Fruit fly (Drosophila melanogaster) whole organism, larva: ENCODE measurements around the gene CG14383.
A peak's percentile ranks its signal among the peaks of the same experiment; 100 is the strongest.

Experiments used
- noc ChIP-seq: fragments of 200-800 bp; sonication (Bioruptor generic); optimal IDR thresholded peaks from 3 replicates; lab custom pipeline; 2019; ENCODE audit warnings: missing biosample characterization, mild to moderate bottlenecking, missing genetic modification characterization, moderate library complexity

The CG14383 gene

dm6 chr3R:13010905-13011620, 22.8 kb upstream of the CG14383 start, which contains the start of gene CG8031:
Gene CG8031, minus strand, starts transcription at chr3R:13011310.
- TF ChIP-seq noc (tag; lab: Kevin White, UChicago), result no peak

dm6 chr3R:13009595-13009994, 21.3 kb upstream of the CG14383 start, which contains the start of gene CG11656:
Gene CG11656, plus strand, starts transcription at chr3R:13009895.
- no peak for TF ChIP-seq noc (tag; lab: Kevin White, UChicago)

- TF ChIP-seq noc (tag; lab: Kevin White, UChicago), result no peak
These were observed 9.9 kb upstream of the CG14383 start for dm6 chr3R:12998234-12998591.

dm6 chr3R:12997550-12998233, 9.4 kb upstream of the CG14383 start, which contains the start of the genes CG17327, CG44194 and CG7518:
Gene CG17327, minus strand, starts transcription at chr3R:12997726.
Gene CG44194, minus strand, starts transcription at chr3R:12997726.
Gene CG7518, plus strand, starts transcription at chr3R:12998089.
- no peak for TF ChIP-seq noc (tag; lab: Kevin White, UChicago)

- no peak for TF ChIP-seq noc (tag; lab: Kevin White, UChicago)
These were observed 7.2 kb upstream of the CG14383 start, which contains the start of gene CG7488 for dm6 chr3R:12995522-12995921. Gene CG7488, plus strand, starts transcription at chr3R:12995620.

dm6 chr3R:12995047-12995446, 6.7 kb upstream of the CG14383 start, which contains the start of gene yellow-f2:
Gene yellow-f2, minus strand, starts transcription at chr3R:12995147.
- TF ChIP-seq noc (tag; lab: Kevin White, UChicago), result no peak

dm6 chr3R:12993018-12993417, 4.7 kb upstream of the CG14383 start, which contains the start of gene yellow-f:
Gene yellow-f, minus strand, starts transcription at chr3R:12993201.
- no peak for TF ChIP-seq noc (tag; lab: Kevin White, UChicago)

dm6 chr3R:12985828-12986530, 2.3 kb downstream of the CG14383 start, which contains the start of gene CG31342:
Gene CG31342, plus strand, starts transcription at chr3R:12986041.
- TF ChIP-seq noc (tag; lab: Kevin White, UChicago), result no peak

dm6 chr3R:12982982-12983633, 5.2 kb downstream of the CG14383 start:
- TF ChIP-seq noc (tag; lab: Kevin White, UChicago), result peak; percentile 53

- TF ChIP-seq noc (tag; lab: Kevin White, UChicago), result peak; percentile 94
These were observed 5.9 kb downstream of the CG14383 start for dm6 chr3R:12982167-12982981.

- peak; percentile 0 for TF ChIP-seq noc (tag; lab: Kevin White, UChicago)
These were observed 6.8 kb downstream of the CG14383 start for dm6 chr3R:12981334-12982166.

dm6 chr3R:12980628-12981219, 7.6 kb downstream of the CG14383 start, which contains the start of gene Paip2:
Gene Paip2, plus strand, starts transcription at chr3R:12980792.
- TF ChIP-seq noc (tag; lab: Kevin White, UChicago), result no peak
